Worm (Caenorhabditis elegans): ENCODE results near the gene arrd-18.

ce11 chrV:3346434-3347019 lies 34.6 kb upstream of the arrd-18 start, which contains the start of gene fbxa-65:
- TF ChIP-seq ama-1 (optimal IDR thresholded peaks at IDR 0.05) (no peak), ceh-36 (tag; optimal IDR thresholded peaks at IDR 0.05) (no peak), F13C5.2 (tag; optimal IDR thresholded peaks at IDR 0.05) (no peak)

All from whole organism, early embryonic.